Worm (Caenorhabditis elegans) whole organism, L2 larva: ENCODE measurements around the gene cogc-2.

Source experiments
- C34F6.9 ChIP-seq: fragments of 150-350 bp; optimal IDR thresholded peaks from 2 replicates; lab custom pipeline; 2014; ENCODE audit warnings: missing biosample characterization, missing genetic modification characterization
- F13H6.1 ChIP-seq: sonication (generic microtip); optimal IDR thresholded peaks from 2 replicates; lab custom pipeline; 2016; ENCODE audit warnings: missing genetic modification characterization, missing compliant biosample characterization
- R02D3.7 ChIP-seq: fragments of 150-350 bp; optimal IDR thresholded peaks from 2 replicates; lab custom pipeline; 2014; ENCODE audit warnings: missing biosample characterization, missing genetic modification characterization
- Y55F3AM.14 ChIP-seq: fragments of 200-800 bp; sonication (Bioruptor generic); optimal IDR thresholded peaks from 2 replicates; lab custom pipeline; 2018; ENCODE audit warnings: mild to moderate bottlenecking, missing genetic modification characterization, missing compliant biosample characterization
- ZK546.5 ChIP-seq: sonication (generic microtip); optimal IDR thresholded peaks from 2 replicates; lab custom pipeline; 2017; ENCODE audit warnings: missing biosample characterization, missing genetic modification characterization
- alr-1 ChIP-seq: fragments of 150-350 bp; optimal IDR thresholded peaks from 2 replicates; lab custom pipeline; 2014; ENCODE audit warnings: missing biosample characterization, missing genetic modification characterization
- ama-1 ChIP-seq: fragments of 150-350 bp; optimal IDR thresholded peaks from 2 replicates; lab custom pipeline; 2018; ENCODE audit warnings: inconsistent platforms
- blmp-1 ChIP-seq: sonication (generic microtip); optimal IDR thresholded peaks from 2 replicates; lab custom pipeline; 2017; ENCODE audit warnings: missing genetic modification characterization, mild to moderate bottlenecking, missing compliant biosample characterization, antibody characterized with exemption, moderate library complexity; ENCODE audit not compliant: insufficient read depth
- ceh-16 ChIP-seq: fragments of 150-350 bp; optimal IDR thresholded peaks from 2 replicates; lab custom pipeline; 2014; ENCODE audit warnings: missing biosample characterization, missing genetic modification characterization
- ceh-82 ChIP-seq: fragments of 150-350 bp; optimal IDR thresholded peaks from 2 replicates; lab custom pipeline; 2014; ENCODE audit warnings: missing biosample characterization, missing genetic modification characterization
- crh-2 ChIP-seq: sonication (generic microtip); optimal IDR thresholded peaks from 2 replicates; lab custom pipeline; 2017; ENCODE audit warnings: missing biosample characterization, missing genetic modification characterization
- dmd-4 ChIP-seq: sonication (generic microtip); optimal IDR thresholded peaks from 2 replicates; lab custom pipeline; 2017; ENCODE audit warnings: missing biosample characterization, missing genetic modification characterization
- elt-1 ChIP-seq: fragments of 150-350 bp; optimal IDR thresholded peaks from 2 replicates; lab custom pipeline; 2014; ENCODE audit warnings: missing biosample characterization, missing genetic modification characterization
- elt-3 ChIP-seq: sonication (generic microtip); optimal IDR thresholded peaks from 2 replicates; lab custom pipeline; 2017; ENCODE audit warnings: missing biosample characterization, missing genetic modification characterization
- fos-1 ChIP-seq: fragments of 150-350 bp; optimal IDR thresholded peaks from 2 replicates; lab custom pipeline; 2014; ENCODE audit warnings: missing biosample characterization, missing genetic modification characterization
- lin-13 ChIP-seq: fragments of 150-350 bp; optimal IDR thresholded peaks from 2 replicates; lab custom pipeline; 2014; ENCODE audit warnings: missing biosample characterization, missing genetic modification reagents, missing genetic modification characterization
- mab-5 ChIP-seq: fragments of 150-350 bp; optimal IDR thresholded peaks from 2 replicates; lab custom pipeline; 2014; ENCODE audit warnings: missing biosample characterization, missing genetic modification characterization
- mbf-1 ChIP-seq: sonication (generic microtip); optimal IDR thresholded peaks from 2 replicates; lab custom pipeline; 2017; ENCODE audit warnings: missing biosample characterization, missing genetic modification characterization
- nhr-12 ChIP-seq: fragments of 150-350 bp; optimal IDR thresholded peaks from 2 replicates; lab custom pipeline; 2014; ENCODE audit warnings: missing biosample characterization, missing genetic modification characterization
- nhr-129 ChIP-seq: fragments of 150-350 bp; optimal IDR thresholded peaks from 2 replicates; lab custom pipeline; 2014; ENCODE audit warnings: missing biosample characterization, missing genetic modification characterization
- nhr-21 ChIP-seq: fragments of 150-350 bp; optimal IDR thresholded peaks from 2 replicates; lab custom pipeline; 2014; ENCODE audit warnings: missing biosample characterization, missing genetic modification characterization
- nhr-23 ChIP-seq: fragments of 150-350 bp; optimal IDR thresholded peaks from 2 replicates; lab custom pipeline; 2014; ENCODE audit warnings: missing biosample characterization, missing genetic modification reagents, missing genetic modification characterization
- nhr-237 ChIP-seq: fragments of 150-350 bp; optimal IDR thresholded peaks from 2 replicates; lab custom pipeline; 2014; ENCODE audit warnings: missing biosample characterization, missing genetic modification characterization
- nhr-25 ChIP-seq: fragments of 150-350 bp; sonication (generic microtip); optimal IDR thresholded peaks from 3 replicates; lab custom pipeline; 2014; ENCODE audit warnings: missing biosample characterization, missing genetic modification characterization
- nhr-77 ChIP-seq: fragments of 150-350 bp; optimal IDR thresholded peaks from 2 replicates; lab custom pipeline; 2014; ENCODE audit warnings: missing biosample characterization, missing genetic modification characterization
- peb-1 ChIP-seq: fragments of 150-350 bp; optimal IDR thresholded peaks from 2 replicates; lab custom pipeline; 2014; ENCODE audit warnings: missing biosample characterization, missing genetic modification characterization
- sem-4 ChIP-seq: fragments of 150-350 bp; optimal IDR thresholded peaks from 2 replicates; lab custom pipeline; 2014; ENCODE audit warnings: missing biosample characterization, missing genetic modification reagents, missing genetic modification characterization
- skn-1 ChIP-seq: sonication (generic microtip); optimal IDR thresholded peaks from 2 replicates; lab custom pipeline; 2017; ENCODE audit warnings: missing biosample characterization, missing genetic modification characterization
- sma-3 ChIP-seq: sonication (generic microtip); optimal IDR thresholded peaks from 2 replicates; lab custom pipeline; 2016; ENCODE audit warnings: missing genetic modification reagents, missing genetic modification characterization, missing compliant biosample characterization
- sma-9 ChIP-seq, 2 experiments: fragments of 150-350 bp in 1 of 2; sonication (generic microtip) in 1 of 2; optimal IDR thresholded peaks; 2 replicates each; lab custom pipeline; 2014 to 2016; ENCODE audit warnings: missing genetic modification characterization in 2 of 2, mild to moderate bottlenecking in 1 of 2, missing biosample characterization in 1 of 2, missing compliant biosample characterization in 1 of 2, missing genetic modification reagents in 1 of 2, moderate library complexity in 1 of 2
- snpc-4 ChIP-seq: fragments of 150-350 bp; optimal IDR thresholded peaks from 2 replicates; lab custom pipeline; 2014; ENCODE audit warnings: missing biosample characterization, missing genetic modification characterization
- unc-39 ChIP-seq: fragments of 150-350 bp; optimal IDR thresholded peaks from 2 replicates; lab custom pipeline; 2014; ENCODE audit warnings: missing biosample characterization, missing genetic modification characterization
- unc-55 ChIP-seq: fragments of 150-350 bp; sonication (generic microtip); optimal IDR thresholded peaks from 3 replicates; lab custom pipeline; 2014; ENCODE audit warnings: missing biosample characterization, missing genetic modification reagents, missing genetic modification characterization
- unc-62 ChIP-seq: fragments of 150-350 bp; optimal IDR thresholded peaks from 2 replicates; lab custom pipeline; 2014; ENCODE audit warnings: missing biosample characterization, missing genetic modification reagents, missing genetic modification characterization
- ztf-4 ChIP-seq: fragments of 150-350 bp; optimal IDR thresholded peaks from 2 replicates; lab custom pipeline; 2014; ENCODE audit warnings: missing biosample characterization, missing genetic modification characterization

The cogc-2 gene

ce11 chrIV:7012731-7013445 lies 26.5 kb downstream of the cogc-2 start:
- TF ChIP-seq unc-55 (GFP tag; lab: Kevin White, UChicago) (peak; percentile 42), skn-1 (tag; lab: Kevin White, UChicago) (no peak), C34F6.9 (peak; percentile 42), ceh-16 (no peak), fos-1 (tag; lab: Kevin White, UChicago) (peak; percentile 34)

ce11 chrIV:7012214-7012613 lies 27.2 kb downstream of the cogc-2 start:
- no peak for TF ChIP-seq sma-3 (GFP tag; lab: Kevin White, UChicago)
- TF ChIP-seq fos-1 (tag; lab: Kevin White, UChicago) = no peak
- TF ChIP-seq F13H6.1 = no peak
- TF ChIP-seq ceh-82 (tag; lab: Kevin White, UChicago) = no peak
- TF ChIP-seq unc-39 = no peak
- no peak for TF ChIP-seq alr-1 (tag; lab: Kevin White, UChicago)
- no peak for TF ChIP-seq ZK546.5 (tag; lab: Kevin White, UChicago)
- TF ChIP-seq blmp-1 (tag; lab: Kevin White, UChicago) = no peak
- TF ChIP-seq mbf-1 (tag; lab: Kevin White, UChicago) = no peak
- TF ChIP-seq nhr-129 = no peak
- no peak for TF ChIP-seq ztf-4
- TF ChIP-seq nhr-23 = no peak
- no peak for TF ChIP-seq nhr-25 (tag; lab: Kevin White, UChicago)
- TF ChIP-seq unc-55 (GFP tag; lab: Kevin White, UChicago) = no peak
- TF ChIP-seq sem-4 (tag; lab: Kevin White, UChicago) = no peak
- TF ChIP-seq unc-62 = no peak

ce11 chrIV:7011728-7012127 lies 27.7 kb downstream of the cogc-2 start, which contains the start of gene trxr-1:
TSS of gene trxr-1 (plus strand) at chrIV:7011954.
- TF ChIP-seq sem-4 (tag; lab: Kevin White, UChicago) (no peak), peb-1 (tag; lab: Kevin White, UChicago) (no peak), unc-55 (GFP tag; lab: Kevin White, UChicago) (no peak), lin-13 (GFP tag; lab: Kevin White, UChicago) (no peak), sma-9 (GFP tag; optimal IDR thresholded peaks at IDR 0.05; lab: Kevin White, UChicago) (no peak), sma-9 (tag; optimal IDR thresholded peaks at IDR 0.05; lab: Kevin White, UChicago) (no peak), ZK546.5 (tag; lab: Kevin White, UChicago) (no peak), nhr-237 (tag; lab: Kevin White, UChicago) (no peak), C34F6.9 (no peak), alr-1 (tag; lab: Kevin White, UChicago) (no peak), nhr-21 (tag; lab: Kevin White, UChicago) (no peak), fos-1 (tag; lab: Kevin White, UChicago) (no peak), nhr-77 (tag; lab: Kevin White, UChicago) (no peak), ama-1 (lab: Kevin White, UChicago) (no peak), nhr-12 (tag; lab: Kevin White, UChicago) (no peak), elt-3 (tag; lab: Kevin White, UChicago) (no peak), ceh-16 (no peak), skn-1 (tag; lab: Kevin White, UChicago) (no peak), dmd-4 (no peak), F13H6.1 (no peak), Y55F3AM.14 (GFP tag; lab: Kevin White, UChicago) (no peak)

DNA sequence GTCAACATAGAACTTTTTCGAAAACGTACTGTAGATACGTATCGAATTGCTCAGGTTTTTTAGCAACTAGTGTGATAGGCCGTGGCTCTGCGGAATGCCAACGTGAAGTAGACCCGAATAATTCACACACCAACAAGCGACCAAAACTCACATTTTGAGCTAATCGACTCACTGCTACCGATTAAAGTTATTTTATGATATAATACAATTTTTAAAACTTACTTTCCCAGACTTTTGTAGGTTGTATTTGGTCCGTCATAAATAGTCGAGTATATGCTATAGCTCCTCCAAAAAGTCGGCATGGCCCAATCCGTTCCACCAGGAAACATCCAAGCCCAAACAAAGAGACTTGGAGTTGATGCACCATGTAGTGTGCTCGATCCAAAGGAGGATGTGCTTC lies 28.5 kb downstream of the cogc-2 start, which contains the start of gene C25A8.1:
TSS of gene C25A8.1 (plus strand) at position 301 of the 400 bp plus-strand sequence.
- TF ChIP-seq elt-1 (tag; lab: Kevin White, UChicago) = no peak
- TF ChIP-seq ceh-82 (tag; lab: Kevin White, UChicago) = no peak
- TF ChIP-seq nhr-77 (tag; lab: Kevin White, UChicago) = no peak
- no peak for TF ChIP-seq R02D3.7
- TF ChIP-seq dmd-4 = no peak

- no peak for TF ChIP-seq nhr-77 (tag; lab: Kevin White, UChicago)
- no peak for TF ChIP-seq sma-3 (GFP tag; lab: Kevin White, UChicago)
- TF ChIP-seq fos-1 (tag; lab: Kevin White, UChicago) = no peak
- no peak for TF ChIP-seq sma-9 (GFP tag; optimal IDR thresholded peaks at IDR 0.05; lab: Kevin White, UChicago)
- no peak for TF ChIP-seq sma-9 (tag; optimal IDR thresholded peaks at IDR 0.05; lab: Kevin White, UChicago)
- TF ChIP-seq skn-1 (tag; lab: Kevin White, UChicago) = no peak
- no peak for TF ChIP-seq crh-2 (tag; lab: Kevin White, UChicago)
- TF ChIP-seq blmp-1 (tag; lab: Kevin White, UChicago) = no peak
- no peak for TF ChIP-seq unc-39
- TF ChIP-seq mab-5 (tag; lab: Kevin White, UChicago) = no peak
- no peak for TF ChIP-seq R02D3.7
- no peak for TF ChIP-seq nhr-237 (tag; lab: Kevin White, UChicago)
- TF ChIP-seq snpc-4 = no peak
- no peak for TF ChIP-seq ama-1 (lab: Kevin White, UChicago)
- no peak for TF ChIP-seq ztf-4
- no peak for TF ChIP-seq unc-62
- TF ChIP-seq lin-13 (GFP tag; lab: Kevin White, UChicago) = no peak
Observed at ce11 chrIV:7010195-7010594, 29.2 kb downstream of the cogc-2 start.
